Worm (Caenorhabditis elegans) whole organism, L2 larva: ENCODE measurements around the gene E02H1.5.
A peak's percentile ranks its signal among the peaks of the same experiment; 100 is the strongest.

Experiments used
- C34F6.9 ChIP-seq: fragments of 150-350 bp; optimal IDR thresholded peaks from 2 replicates; lab custom pipeline; 2014; ENCODE audit warnings: missing biosample characterization, missing genetic modification characterization
- F13H6.1 ChIP-seq: sonication (generic microtip); optimal IDR thresholded peaks from 2 replicates; lab custom pipeline; 2016; ENCODE audit warnings: missing genetic modification characterization, missing compliant biosample characterization
- R02D3.7 ChIP-seq: fragments of 150-350 bp; optimal IDR thresholded peaks from 2 replicates; lab custom pipeline; 2014; ENCODE audit warnings: missing biosample characterization, missing genetic modification characterization
- Y55F3AM.14 ChIP-seq: fragments of 200-800 bp; sonication (Bioruptor generic); optimal IDR thresholded peaks from 2 replicates; lab custom pipeline; 2018; ENCODE audit warnings: mild to moderate bottlenecking, missing genetic modification characterization, missing compliant biosample characterization
- alr-1 ChIP-seq: fragments of 150-350 bp; optimal IDR thresholded peaks from 2 replicates; lab custom pipeline; 2014; ENCODE audit warnings: missing biosample characterization, missing genetic modification characterization
- blmp-1 ChIP-seq: sonication (generic microtip); optimal IDR thresholded peaks from 2 replicates; lab custom pipeline; 2017; ENCODE audit warnings: missing genetic modification characterization, mild to moderate bottlenecking, missing compliant biosample characterization, antibody characterized with exemption, moderate library complexity; ENCODE audit not compliant: insufficient read depth
- ceh-16 ChIP-seq: fragments of 150-350 bp; optimal IDR thresholded peaks from 2 replicates; lab custom pipeline; 2014; ENCODE audit warnings: missing biosample characterization, missing genetic modification characterization
- crh-2 ChIP-seq: sonication (generic microtip); optimal IDR thresholded peaks from 2 replicates; lab custom pipeline; 2017; ENCODE audit warnings: missing biosample characterization, missing genetic modification characterization
- dmd-4 ChIP-seq: sonication (generic microtip); optimal IDR thresholded peaks from 2 replicates; lab custom pipeline; 2017; ENCODE audit warnings: missing biosample characterization, missing genetic modification characterization
- egl-27 ChIP-seq: sonication (generic microtip); optimal IDR thresholded peaks from 3 replicates; lab custom pipeline; 2017; ENCODE audit warnings: missing biosample characterization, missing genetic modification reagents, missing genetic modification characterization
- elt-1 ChIP-seq: fragments of 150-350 bp; optimal IDR thresholded peaks from 2 replicates; lab custom pipeline; 2014; ENCODE audit warnings: missing biosample characterization, missing genetic modification characterization
- elt-3 ChIP-seq: sonication (generic microtip); optimal IDR thresholded peaks from 2 replicates; lab custom pipeline; 2017; ENCODE audit warnings: missing biosample characterization, missing genetic modification characterization
- gmeb-1 ChIP-seq: fragments of 150-350 bp; optimal IDR thresholded peaks from 2 replicates; lab custom pipeline; 2014; ENCODE audit warnings: missing biosample characterization, missing genetic modification characterization
- lin-13 ChIP-seq: fragments of 150-350 bp; optimal IDR thresholded peaks from 2 replicates; lab custom pipeline; 2014; ENCODE audit warnings: missing biosample characterization, missing genetic modification reagents, missing genetic modification characterization
- lsy-2 ChIP-seq, 2 experiments: fragments of 150-350 bp in 1 of 2; sonication (generic microtip) in 1 of 2; optimal IDR thresholded peaks; 2 replicates each; lab custom pipeline; 2014 to 2017; ENCODE audit warnings: missing biosample characterization in 2 of 2, missing genetic modification characterization in 2 of 2
- mab-5 ChIP-seq: fragments of 150-350 bp; optimal IDR thresholded peaks from 2 replicates; lab custom pipeline; 2014; ENCODE audit warnings: missing biosample characterization, missing genetic modification characterization
- mbf-1 ChIP-seq: sonication (generic microtip); optimal IDR thresholded peaks from 2 replicates; lab custom pipeline; 2017; ENCODE audit warnings: missing biosample characterization, missing genetic modification characterization
- mdl-1 ChIP-seq, 2 experiments: fragments of 150-350 bp in 1 of 2; sonication (generic microtip) in 1 of 2; optimal IDR thresholded peaks; 2 replicates each; lab custom pipeline; 2017; ENCODE audit warnings: missing biosample characterization in 2 of 2, missing genetic modification characterization in 2 of 2
- nhr-11 ChIP-seq: fragments of 150-350 bp; optimal IDR thresholded peaks from 2 replicates; lab custom pipeline; 2014; ENCODE audit warnings: missing biosample characterization, missing genetic modification characterization
- nhr-12 ChIP-seq: fragments of 150-350 bp; optimal IDR thresholded peaks from 2 replicates; lab custom pipeline; 2014; ENCODE audit warnings: missing biosample characterization, missing genetic modification characterization
- nhr-21 ChIP-seq: fragments of 150-350 bp; optimal IDR thresholded peaks from 2 replicates; lab custom pipeline; 2014; ENCODE audit warnings: missing biosample characterization, missing genetic modification characterization
- nhr-23 ChIP-seq: fragments of 150-350 bp; optimal IDR thresholded peaks from 2 replicates; lab custom pipeline; 2014; ENCODE audit warnings: missing biosample characterization, missing genetic modification reagents, missing genetic modification characterization
- nhr-237 ChIP-seq: fragments of 150-350 bp; optimal IDR thresholded peaks from 2 replicates; lab custom pipeline; 2014; ENCODE audit warnings: missing biosample characterization, missing genetic modification characterization
- nhr-25 ChIP-seq: fragments of 150-350 bp; sonication (generic microtip); optimal IDR thresholded peaks from 3 replicates; lab custom pipeline; 2014; ENCODE audit warnings: missing biosample characterization, missing genetic modification characterization
- nhr-6 ChIP-seq: fragments of 150-350 bp; optimal IDR thresholded peaks from 2 replicates; lab custom pipeline; 2014; ENCODE audit warnings: missing biosample characterization, missing genetic modification characterization
- nhr-77 ChIP-seq: fragments of 150-350 bp; optimal IDR thresholded peaks from 2 replicates; lab custom pipeline; 2014; ENCODE audit warnings: missing biosample characterization, missing genetic modification characterization
- peb-1 ChIP-seq: fragments of 150-350 bp; optimal IDR thresholded peaks from 2 replicates; lab custom pipeline; 2014; ENCODE audit warnings: missing biosample characterization, missing genetic modification characterization
- sma-3 ChIP-seq: sonication (generic microtip); optimal IDR thresholded peaks from 2 replicates; lab custom pipeline; 2016; ENCODE audit warnings: missing genetic modification reagents, missing genetic modification characterization, missing compliant biosample characterization
- sma-9 ChIP-seq, 2 experiments: fragments of 150-350 bp in 1 of 2; sonication (generic microtip) in 1 of 2; optimal IDR thresholded peaks; 2 replicates each; lab custom pipeline; 2014 to 2016; ENCODE audit warnings: missing genetic modification characterization in 2 of 2, mild to moderate bottlenecking in 1 of 2, missing biosample characterization in 1 of 2, missing compliant biosample characterization in 1 of 2, missing genetic modification reagents in 1 of 2, moderate library complexity in 1 of 2
- unc-39 ChIP-seq: fragments of 150-350 bp; optimal IDR thresholded peaks from 2 replicates; lab custom pipeline; 2014; ENCODE audit warnings: missing biosample characterization, missing genetic modification characterization
- unc-55 ChIP-seq: fragments of 150-350 bp; sonication (generic microtip); optimal IDR thresholded peaks from 3 replicates; lab custom pipeline; 2014; ENCODE audit warnings: missing biosample characterization, missing genetic modification reagents, missing genetic modification characterization
- unc-62 ChIP-seq: fragments of 150-350 bp; optimal IDR thresholded peaks from 2 replicates; lab custom pipeline; 2014; ENCODE audit warnings: missing biosample characterization, missing genetic modification reagents, missing genetic modification characterization
- zag-1 ChIP-seq: fragments of 150-350 bp; optimal IDR thresholded peaks from 2 replicates; lab custom pipeline; 2014; ENCODE audit warnings: missing biosample characterization, missing genetic modification characterization
- ztf-1 ChIP-seq: fragments of 200-800 bp; sonication (Bioruptor generic); conservative IDR thresholded peaks from 2 replicates; pipeline ENCODE4 v1.3.6; 2022; ENCODE audit warnings: missing genetic modification characterization, missing compliant biosample characterization
- ztf-11 ChIP-seq: sonication (generic microtip); optimal IDR thresholded peaks from 2 replicates; lab custom pipeline; 2017; ENCODE audit warnings: missing biosample characterization, missing genetic modification characterization
- ztf-4 ChIP-seq: fragments of 150-350 bp; optimal IDR thresholded peaks from 2 replicates; lab custom pipeline; 2014; ENCODE audit warnings: missing biosample characterization, missing genetic modification characterization

Gene E02H1.5

DNA sequence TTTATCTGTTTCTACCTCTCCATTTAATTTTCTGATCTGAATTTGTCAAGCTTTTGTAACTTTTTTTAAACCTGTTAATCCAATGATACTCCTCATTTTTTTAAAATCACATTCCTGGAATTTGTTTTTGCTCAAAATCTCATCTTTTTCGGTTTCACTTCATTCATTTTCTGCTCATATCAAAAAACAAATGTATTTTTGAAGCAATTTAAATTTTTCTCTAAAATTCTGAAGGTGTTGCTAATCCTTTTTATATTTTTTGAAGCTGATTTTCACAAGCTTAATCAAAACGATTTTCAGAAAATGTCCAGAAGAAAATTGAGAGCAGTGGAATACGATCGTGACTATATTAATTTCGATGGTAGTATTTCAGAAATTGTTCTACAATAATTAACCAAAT lies at the start of gene E02H1.5:
Gene E02H1.5, plus strand, starts transcription at position 301 of the 400 bp plus-strand sequence.
- TF ChIP-seq dmd-4 (tag; lab: Kevin White, UChicago): no peak

DNA sequence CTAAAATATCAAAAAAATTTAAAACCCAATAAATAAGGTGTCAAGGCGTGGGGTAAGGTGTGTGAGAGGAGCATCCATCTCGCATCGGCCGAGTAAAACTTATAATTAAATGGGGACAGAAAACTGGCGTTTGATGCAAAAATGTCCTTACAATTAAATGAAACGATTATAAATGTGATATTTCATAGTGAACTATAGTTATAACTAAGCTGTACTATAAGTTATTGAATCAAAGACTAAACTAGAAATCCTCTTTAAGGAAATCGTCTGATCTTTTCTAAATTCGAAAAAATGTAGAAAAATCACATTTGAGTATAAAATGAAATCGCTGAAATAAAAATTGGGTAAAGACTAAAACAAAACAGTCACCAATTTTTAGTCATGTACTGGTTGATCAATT lies 44.3 kb upstream of the E02H1.5 start, which contains the start of gene sra-6:
Gene sra-6, minus strand, starts transcription at position 101 of the 400 bp plus-strand sequence.
- no peak for TF ChIP-seq blmp-1
- TF ChIP-seq peb-1 (tag; lab: Kevin White, UChicago): no peak
- TF ChIP-seq alr-1 (tag; lab: Kevin White, UChicago): no peak
- TF ChIP-seq mdl-1 (tag; optimal IDR thresholded peaks at IDR 0.05; lab: Kevin White, UChicago): no peak
- no peak for TF ChIP-seq sma-9 (GFP tag; optimal IDR thresholded peaks at IDR 0.05; lab: Kevin White, UChicago)
- TF ChIP-seq sma-9 (tag; optimal IDR thresholded peaks at IDR 0.05; lab: Kevin White, UChicago): no peak
- TF ChIP-seq crh-2 (tag; lab: Kevin White, UChicago): no peak
- no peak for TF ChIP-seq mab-5
- no peak for TF ChIP-seq elt-3 (tag; lab: Kevin White, UChicago)
- TF ChIP-seq, all 48 proteins: peak for 0

DNA sequence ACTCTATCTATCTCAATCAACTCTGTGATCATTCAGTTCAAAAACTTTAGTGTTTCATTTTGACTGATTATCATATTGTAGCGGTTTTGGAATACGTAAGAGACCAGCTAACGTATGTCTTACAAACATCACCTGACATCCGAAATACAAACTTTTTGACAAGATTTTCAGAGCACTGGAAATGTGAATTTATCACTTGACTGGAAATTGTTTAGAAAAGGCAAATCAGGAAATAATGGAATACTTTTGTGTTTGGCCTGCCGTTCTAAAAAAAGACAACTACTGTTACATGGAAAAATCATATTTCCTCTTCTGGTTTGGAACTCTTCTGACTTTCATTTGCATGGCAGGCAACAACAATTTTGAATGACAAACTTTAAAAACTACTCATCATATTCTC lies 43.5 kb upstream of the E02H1.5 start, which contains the start of gene F35H8.12:
Gene F35H8.12, plus strand, starts transcription at position 301 of the 400 bp plus-strand sequence.
- TF ChIP-seq nhr-6 (tag; lab: Kevin White, UChicago) (no peak), gmeb-1 (tag; lab: Kevin White, UChicago) (no peak), dmd-4 (tag; lab: Kevin White, UChicago) (no peak), nhr-23 (tag; lab: Kevin White, UChicago) (no peak), sma-3 (GFP tag; lab: Kevin White, UChicago) (no peak), unc-55 (no peak), nhr-11 (no peak), elt-3 (tag; lab: Kevin White, UChicago) (no peak), ceh-16 (tag; lab: Kevin White, UChicago) (no peak), ztf-1 (GFP tag; lab: Robert Waterston, UW) (no peak), unc-62 (no peak), C34F6.9 (no peak), elt-1 (tag; lab: Kevin White, UChicago) (no peak), nhr-77 (tag; lab: Kevin White, UChicago) (no peak), Y55F3AM.14 (GFP tag; lab: Kevin White, UChicago) (no peak), egl-27 (tag; lab: Kevin White, UChicago) (no peak), mab-5 (no peak), lsy-2 (tag; optimal IDR thresholded peaks at IDR 0.05; lab: Kevin White, UChicago) (no peak), lin-13 (GFP tag; lab: Kevin White, UChicago) (no peak)

DNA sequence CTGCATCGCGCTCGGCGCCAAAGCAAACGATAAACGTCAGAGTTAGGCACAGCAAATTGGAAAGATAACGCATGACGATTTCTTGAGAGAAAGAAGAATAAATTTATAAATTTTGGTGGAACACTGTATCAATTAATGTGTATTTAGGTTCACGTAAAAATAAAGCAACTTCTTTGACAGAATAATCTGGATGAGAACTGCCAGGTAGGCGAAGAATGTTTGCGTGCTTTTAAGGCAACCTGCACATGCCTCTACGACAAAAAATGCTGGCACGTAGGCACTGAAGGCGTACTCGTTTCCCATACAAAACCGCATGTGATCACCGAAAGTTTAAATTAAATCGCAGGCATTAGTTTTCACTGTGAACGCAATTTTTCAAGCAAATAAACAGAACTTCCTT lies 41.8 kb upstream of the E02H1.5 start, which contains the start of gene F35H8.1:
Gene F35H8.1, minus strand, starts transcription at position 101 of the 400 bp plus-strand sequence.
- TF ChIP-seq lin-13 (GFP tag; lab: Kevin White, UChicago) (no peak), C34F6.9 (no peak), F13H6.1 (tag; lab: Kevin White, UChicago) (no peak), gmeb-1 (tag; lab: Kevin White, UChicago) (no peak), unc-39 (tag; lab: Kevin White, UChicago) (no peak), zag-1 (tag; lab: Kevin White, UChicago) (no peak), nhr-12 (tag; lab: Kevin White, UChicago) (no peak), nhr-237 (tag; lab: Kevin White, UChicago) (no peak), elt-3 (tag; lab: Kevin White, UChicago) (no peak), ztf-4 (no peak), ztf-11 (tag; lab: Kevin White, UChicago) (no peak), Y55F3AM.14 (GFP tag; lab: Kevin White, UChicago) (no peak)
- TF ChIP-seq, all 48 proteins: peak for 0

DNA sequence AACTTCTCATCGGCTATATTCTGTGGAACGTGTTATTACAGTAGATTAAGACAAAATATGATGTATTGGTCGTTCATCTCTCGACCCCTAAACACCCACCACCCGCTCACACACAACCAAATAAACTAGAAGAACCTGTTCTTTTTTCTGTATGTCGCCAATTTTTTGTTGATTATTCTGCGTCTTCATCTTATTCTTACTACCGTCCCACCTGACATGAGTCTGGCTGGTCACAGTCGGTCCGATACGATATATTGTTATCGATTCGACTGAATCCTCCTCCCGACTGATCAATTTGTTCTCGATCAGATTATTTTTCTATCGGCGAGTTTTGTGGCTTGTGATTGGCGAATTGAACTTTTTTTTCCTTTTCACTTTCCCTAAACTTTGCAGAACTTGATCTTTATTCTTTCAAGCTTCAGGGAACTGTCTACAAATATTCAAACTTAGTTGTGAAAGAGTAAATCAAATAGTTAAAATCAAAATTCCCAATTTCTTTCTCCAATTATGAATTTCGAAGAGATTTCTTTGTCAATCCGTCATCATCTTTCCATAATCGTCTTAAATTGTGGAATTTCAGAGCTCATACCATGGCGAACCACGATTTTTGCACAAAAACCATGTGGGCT lies 40.0 kb upstream of the E02H1.5 start, which contains the start of gene F35H8.2:
Gene F35H8.2, plus strand, starts transcription at position 579 of the 629 bp plus-strand sequence.
- peak; percentile 82 for TF ChIP-seq nhr-25
- TF ChIP-seq nhr-11: no peak
- no peak for TF ChIP-seq mdl-1 (tag; optimal IDR thresholded peaks at IDR 0.05; lab: Kevin White, UChicago)
- peak; percentile 18 for TF ChIP-seq sma-3 (GFP tag; lab: Kevin White, UChicago)
- TF ChIP-seq peb-1 (tag; lab: Kevin White, UChicago): no peak
- no peak for TF ChIP-seq R02D3.7 (tag; lab: Kevin White, UChicago)
- no peak for TF ChIP-seq gmeb-1 (tag; lab: Kevin White, UChicago)
- TF ChIP-seq nhr-21 (tag; lab: Kevin White, UChicago): peak; percentile 34
- TF ChIP-seq mbf-1: no peak
- TF ChIP-seq sma-9 (GFP tag; optimal IDR thresholded peaks at IDR 0.05; lab: Kevin White, UChicago): no peak
- TF ChIP-seq sma-9 (tag; optimal IDR thresholded peaks at IDR 0.05; lab: Kevin White, UChicago): no peak
